Worm (Caenorhabditis elegans) whole organism, L2 larva: ENCODE data around the gene fbxa-83.

Experiments used
- Y55F3AM.14 ChIP-seq: fragments of 200-800 bp; sonication (Bioruptor generic); optimal IDR thresholded peaks from 2 replicates; lab custom pipeline; 2018; ENCODE audit warnings: mild to moderate bottlenecking, missing genetic modification characterization, missing compliant biosample characterization
- aly-2 ChIP-seq: fragments of 150-350 bp; optimal IDR thresholded peaks from 2 replicates; lab custom pipeline; 2014; ENCODE audit warnings: missing biosample characterization, missing genetic modification characterization
- crh-2 ChIP-seq: sonication (generic microtip); optimal IDR thresholded peaks from 2 replicates; lab custom pipeline; 2017; ENCODE audit warnings: missing biosample characterization, missing genetic modification characterization
- elt-1 ChIP-seq: fragments of 150-350 bp; optimal IDR thresholded peaks from 2 replicates; lab custom pipeline; 2014; ENCODE audit warnings: missing biosample characterization, missing genetic modification characterization
- fos-1 ChIP-seq: fragments of 150-350 bp; optimal IDR thresholded peaks from 2 replicates; lab custom pipeline; 2014; ENCODE audit warnings: missing biosample characterization, missing genetic modification characterization
- gmeb-1 ChIP-seq: fragments of 150-350 bp; optimal IDR thresholded peaks from 2 replicates; lab custom pipeline; 2014; ENCODE audit warnings: missing biosample characterization, missing genetic modification characterization
- lin-11 ChIP-seq: fragments of 150-350 bp; sonication (generic microtip); optimal IDR thresholded peaks from 2 replicates; lab custom pipeline; 2014; ENCODE audit warnings: missing biosample characterization, missing genetic modification characterization, inconsistent platforms, mixed read lengths
- mab-5 ChIP-seq: fragments of 150-350 bp; optimal IDR thresholded peaks from 2 replicates; lab custom pipeline; 2014; ENCODE audit warnings: missing biosample characterization, missing genetic modification characterization
- mbf-1 ChIP-seq: sonication (generic microtip); optimal IDR thresholded peaks from 2 replicates; lab custom pipeline; 2017; ENCODE audit warnings: missing biosample characterization, missing genetic modification characterization
- nhr-11 ChIP-seq: fragments of 150-350 bp; optimal IDR thresholded peaks from 2 replicates; lab custom pipeline; 2014; ENCODE audit warnings: missing biosample characterization, missing genetic modification characterization
- nhr-21 ChIP-seq: fragments of 150-350 bp; optimal IDR thresholded peaks from 2 replicates; lab custom pipeline; 2014; ENCODE audit warnings: missing biosample characterization, missing genetic modification characterization
- nhr-23 ChIP-seq: fragments of 150-350 bp; optimal IDR thresholded peaks from 2 replicates; lab custom pipeline; 2014; ENCODE audit warnings: missing biosample characterization, missing genetic modification reagents, missing genetic modification characterization
- nhr-6 ChIP-seq: fragments of 150-350 bp; optimal IDR thresholded peaks from 2 replicates; lab custom pipeline; 2014; ENCODE audit warnings: missing biosample characterization, missing genetic modification characterization
- unc-39 ChIP-seq: fragments of 150-350 bp; optimal IDR thresholded peaks from 2 replicates; lab custom pipeline; 2014; ENCODE audit warnings: missing biosample characterization, missing genetic modification characterization

Gene fbxa-83

ce11 chrIV:14276160-14276559 is 50.0 kb downstream of the fbxa-83 start, which contains the start of gene ilcr-1:
Gene ilcr-1, plus strand, starts transcription at chrIV:14276460.
- TF ChIP-seq nhr-11, result no peak
- no peak for TF ChIP-seq unc-39 (tag; lab: Kevin White, UChicago)
- TF ChIP-seq elt-1, result no peak
- no peak for TF ChIP-seq lin-11 (tag; lab: Kevin White, UChicago)
- no peak for TF ChIP-seq nhr-6 (tag; lab: Kevin White, UChicago)
- TF ChIP-seq mbf-1, result no peak
- TF ChIP-seq fos-1 (tag; lab: Kevin White, UChicago), result no peak
- no peak for TF ChIP-seq crh-2 (tag; lab: Kevin White, UChicago)
- TF ChIP-seq Y55F3AM.14 (GFP tag; lab: Kevin White, UChicago), result no peak
- TF ChIP-seq gmeb-1 (tag; lab: Kevin White, UChicago), result no peak
- no peak for TF ChIP-seq nhr-23 (tag; lab: Kevin White, UChicago)
- TF ChIP-seq mab-5, result no peak

ce11 chrIV:14274834-14275233 is 51.3 kb downstream of the fbxa-83 start:
- TF ChIP-seq aly-2, result no peak
- TF ChIP-seq nhr-21 (tag; lab: Kevin White, UChicago), result peak; percentile 14
- TF ChIP-seq, all 48 proteins: peak for 1
